Fruit fly (Drosophila melanogaster) whole organism, prepupa: ENCODE measurements around the gene CG15747.

Experiments
- Blimp-1 ChIP-seq: fragments of 200-800 bp; sonication (Bioruptor generic); optimal IDR thresholded peaks from 3 replicates; lab custom pipeline; 2017; ENCODE audit warnings: missing biosample characterization, missing genetic modification characterization, mild to moderate bottlenecking, moderate library complexity, missing genetic modification reagents
- CG10631 ChIP-seq: fragments of 200-800 bp; sonication (Bioruptor generic); optimal IDR thresholded peaks from 2 replicates; lab custom pipeline; 2016; ENCODE audit warnings: missing biosample characterization, missing genetic modification characterization
- CG10669 ChIP-seq: fragments of 200-800 bp; sonication (Bioruptor generic); optimal IDR thresholded peaks from 3 replicates; lab custom pipeline; 2018; ENCODE audit warnings: missing biosample characterization, mild to moderate bottlenecking, missing genetic modification characterization, moderate library complexity
- CG11902 ChIP-seq: fragments of 200-800 bp; sonication (Bioruptor generic); optimal IDR thresholded peaks from 3 replicates; lab custom pipeline; 2016; ENCODE audit warnings: missing biosample characterization, missing genetic modification characterization
- CG16779 ChIP-seq: fragments of 200-800 bp; sonication (Bioruptor generic); optimal IDR thresholded peaks from 3 replicates; lab custom pipeline; 2017; ENCODE audit warnings: missing biosample characterization, mild to moderate bottlenecking, missing genetic modification characterization
- CG3032 ChIP-seq: fragments of 200-800 bp; optimal IDR thresholded peaks from 2 replicates; lab custom pipeline; 2019; ENCODE audit warnings: missing biosample characterization, mild to moderate bottlenecking, missing genetic modification characterization, moderate library complexity
- CG31627 ChIP-seq: fragments of 200-800 bp; sonication (Bioruptor generic); optimal IDR thresholded peaks from 3 replicates; lab custom pipeline; 2016; ENCODE audit warnings: missing biosample characterization, missing genetic modification characterization
- CG34406 ChIP-seq: fragments of 200-800 bp; sonication (Bioruptor generic); optimal IDR thresholded peaks from 3 replicates; lab custom pipeline; 2016; ENCODE audit warnings: missing biosample characterization, missing genetic modification characterization
- CG3919 ChIP-seq: fragments of 200-800 bp; sonication (Bioruptor generic); optimal IDR thresholded peaks from 3 replicates; lab custom pipeline; 2016; ENCODE audit warnings: missing biosample characterization, missing genetic modification characterization
- CG4318 ChIP-seq: fragments of 200-800 bp; sonication (Bioruptor generic); optimal IDR thresholded peaks from 3 replicates; lab custom pipeline; 2017; ENCODE audit warnings: missing biosample characterization, mild to moderate bottlenecking, missing genetic modification characterization
- CG6163 ChIP-seq: fragments of 200-800 bp; sonication (Bioruptor generic); IDR thresholded peaks from 3 replicates; pipeline ENCODE4 v1.3.6; 2022; ENCODE audit warnings: missing biosample characterization, missing genetic modification characterization
- CG6792 ChIP-seq: fragments of 200-800 bp; sonication (Bioruptor generic); optimal IDR thresholded peaks from 3 replicates; lab custom pipeline; 2016; ENCODE audit warnings: missing biosample characterization, missing genetic modification characterization
- CG6808 ChIP-seq: fragments of 200-800 bp; sonication (Bioruptor generic); optimal IDR thresholded peaks from 3 replicates; lab custom pipeline; 2017; ENCODE audit warnings: missing biosample characterization, missing genetic modification characterization, mild to moderate bottlenecking, moderate library complexity, missing genetic modification reagents
- CG6854 ChIP-seq: fragments of 200-800 bp; sonication (Bioruptor generic); optimal IDR thresholded peaks from 2 replicates; lab custom pipeline; 2017; ENCODE audit warnings: missing biosample characterization, mild to moderate bottlenecking, missing genetic modification characterization
- CG7368 ChIP-seq: fragments of 200-800 bp; sonication (Bioruptor generic); optimal IDR thresholded peaks from 3 replicates; lab custom pipeline; 2016; ENCODE audit warnings: missing biosample characterization, missing genetic modification characterization
- CG8119 ChIP-seq: fragments of 200-800 bp; sonication (Bioruptor generic); IDR thresholded peaks from 3 replicates; pipeline ENCODE4 v1.3.6; 2022; ENCODE audit warnings: missing biosample characterization, missing genetic modification characterization
- CG9139 ChIP-seq: fragments of 200-800 bp; sonication (Bioruptor generic); optimal IDR thresholded peaks from 3 replicates; lab custom pipeline; 2017; ENCODE audit warnings: missing biosample characterization, mild to moderate bottlenecking, missing genetic modification characterization
- Eip75B ChIP-seq: fragments of 200-800 bp; sonication (Bioruptor generic); optimal IDR thresholded peaks from 3 replicates; lab custom pipeline; 2016; ENCODE audit warnings: missing biosample characterization, missing genetic modification characterization
- Eip78C ChIP-seq: fragments of 200-800 bp; sonication (Bioruptor generic); peaks from one replicate; lab custom pipeline; 2016; ENCODE audit warnings: missing biosample characterization, missing genetic modification characterization
- Eip93F ChIP-seq: fragments of 200-800 bp; sonication (Bioruptor generic); optimal IDR thresholded peaks from 2 replicates; lab custom pipeline; 2016; ENCODE audit warnings: missing biosample characterization, mild to moderate bottlenecking, missing genetic modification characterization
- Ets21C ChIP-seq: fragments of 200-800 bp; sonication (Bioruptor generic); optimal IDR thresholded peaks from 3 replicates; lab custom pipeline; 2016; ENCODE audit warnings: missing biosample characterization, missing genetic modification characterization
- Ets96B ChIP-seq: fragments of 200-800 bp; optimal IDR thresholded peaks from 2 replicates; lab custom pipeline; 2019; ENCODE audit warnings: missing biosample characterization, mild to moderate bottlenecking, missing genetic modification characterization, moderate library complexity
- Gug ChIP-seq: fragments of 200-800 bp; sonication (Bioruptor generic); IDR thresholded peaks from 2 replicates; pipeline ENCODE4 v1.3.6; 2022; ENCODE audit warnings: missing biosample characterization, missing genetic modification characterization
- Hr38 ChIP-seq: sonication (Bioruptor generic); optimal IDR thresholded peaks from 2 replicates; lab custom pipeline; 2016; ENCODE audit warnings: missing biosample characterization, missing genetic modification characterization
- Hr39 ChIP-seq: fragments of 200-800 bp; sonication (Bioruptor generic); optimal IDR thresholded peaks from 2 replicates; lab custom pipeline; 2016; ENCODE audit warnings: missing biosample characterization, missing genetic modification characterization
- Lpt ChIP-seq: fragments of 200-800 bp; sonication (Bioruptor generic); optimal IDR thresholded peaks from 3 replicates; lab custom pipeline; 2016; ENCODE audit warnings: missing biosample characterization, missing genetic modification characterization
- Smox ChIP-seq: fragments of 200-800 bp; sonication (Bioruptor generic); optimal IDR thresholded peaks from 3 replicates; lab custom pipeline; 2016; ENCODE audit warnings: missing biosample characterization, missing genetic modification characterization
- Sox102F ChIP-seq: fragments of 200-800 bp; sonication (Bioruptor generic); optimal IDR thresholded peaks from 2 replicates; lab custom pipeline; 2016; ENCODE audit warnings: missing biosample characterization, mild to moderate bottlenecking, missing genetic modification characterization
- Sox14 ChIP-seq: fragments of 200-800 bp; sonication (Bioruptor generic); optimal IDR thresholded peaks from 3 replicates; lab custom pipeline; 2016; ENCODE audit warnings: missing biosample characterization, missing genetic modification characterization
- Sox15 ChIP-seq: fragments of 200-800 bp; sonication (Bioruptor generic); optimal IDR thresholded peaks from 3 replicates; lab custom pipeline; 2016; ENCODE audit warnings: missing biosample characterization, missing genetic modification characterization
- cyc ChIP-seq: fragments of 200-800 bp; sonication (Bioruptor generic); optimal IDR thresholded peaks from 3 replicates; lab custom pipeline; 2016; ENCODE audit warnings: missing biosample characterization, missing genetic modification characterization
- dac ChIP-seq: fragments of 200-800 bp; sonication (Bioruptor generic); optimal IDR thresholded peaks from 2 replicates; lab custom pipeline; 2017; ENCODE audit warnings: missing biosample characterization, mild to moderate bottlenecking, missing genetic modification characterization
- dsx ChIP-seq: fragments of 200-800 bp; optimal IDR thresholded peaks from 3 replicates; lab custom pipeline; 2019; ENCODE audit warnings: missing biosample characterization, mild to moderate bottlenecking, missing genetic modification characterization, moderate library complexity; ENCODE audit not compliant: poor library complexity, severe bottlenecking
- esn ChIP-seq: fragments of 200-800 bp; sonication (Bioruptor generic); optimal IDR thresholded peaks from 2 replicates; lab custom pipeline; 2016; ENCODE audit warnings: missing biosample characterization, mild to moderate bottlenecking, missing genetic modification characterization, moderate library complexity
- fd59A ChIP-seq: fragments of 200-800 bp; sonication (Bioruptor generic); optimal IDR thresholded peaks from 2 replicates; lab custom pipeline; 2017; ENCODE audit warnings: missing biosample characterization, mild to moderate bottlenecking, missing genetic modification characterization, missing genetic modification reagents
- fkh ChIP-seq: fragments of 200-800 bp; sonication (Bioruptor generic); optimal IDR thresholded peaks from 3 replicates; lab custom pipeline; 2017; ENCODE audit warnings: missing biosample characterization, mild to moderate bottlenecking, missing genetic modification characterization, moderate library complexity
- lz ChIP-seq: fragments of 200-800 bp; sonication (Bioruptor generic); optimal IDR thresholded peaks from 3 replicates; lab custom pipeline; 2016; ENCODE audit warnings: missing biosample characterization, missing genetic modification characterization
- pdm3 ChIP-seq: fragments of 200-800 bp; sonication (Bioruptor generic); optimal IDR thresholded peaks from 3 replicates; lab custom pipeline; 2016; ENCODE audit warnings: missing biosample characterization, missing genetic modification characterization
- salr ChIP-seq, 2 experiments: fragments of 200-800 bp; sonication (Bioruptor generic); optimal IDR thresholded peaks; 3 replicates each; lab custom pipeline; 2016 to 2018; ENCODE audit warnings: missing biosample characterization in 2 of 2, missing genetic modification characterization in 2 of 2, mild to moderate bottlenecking in 1 of 2
- svp ChIP-seq: fragments of 200-800 bp; sonication (Bioruptor generic); peaks from one replicate; lab custom pipeline; 2016; ENCODE audit warnings: missing biosample characterization, missing genetic modification characterization
- topi ChIP-seq: fragments of 200-800 bp; sonication (Bioruptor generic); optimal IDR thresholded peaks from 3 replicates; lab custom pipeline; 2016; ENCODE audit warnings: missing biosample characterization, missing genetic modification characterization
- vri ChIP-seq: fragments of 200-800 bp; sonication (Bioruptor generic); optimal IDR thresholded peaks from 3 replicates; lab custom pipeline; 2016; ENCODE audit warnings: missing biosample characterization, mild to moderate bottlenecking, missing genetic modification characterization

Gene CG15747

dm6 chrX:13374154-13374536 is 36.0 kb downstream of the CG15747 start:
- TF ChIP-seq CG3919 (GFP tag; lab: Kevin White, UChicago), result no peak
- no peak for TF ChIP-seq dsx
- no peak for TF ChIP-seq Eip78C
- TF ChIP-seq Hr38 (GFP tag; lab: Kevin White, UChicago), result no peak
- TF ChIP-seq Sox14 (GFP tag; lab: Kevin White, UChicago), result no peak
- TF ChIP-seq Ets96B (tag; lab: Kevin White, UChicago), result no peak
- no peak for TF ChIP-seq CG8119 (GFP tag; lab: Robert Waterston, UW)
- no peak for TF ChIP-seq esn (GFP tag; lab: Kevin White, UChicago)
- no peak for TF ChIP-seq vri (GFP tag; lab: Kevin White, UChicago)
- TF ChIP-seq Gug (GFP tag; lab: Robert Waterston, UW), result no peak
- TF ChIP-seq CG6163, result no peak
- TF ChIP-seq Smox, result no peak
- no peak for TF ChIP-seq CG9139 (GFP tag; lab: Kevin White, UChicago)
- TF ChIP-seq Sox102F (GFP tag; lab: Kevin White, UChicago), result no peak
- no peak for TF ChIP-seq fkh (GFP tag; lab: Kevin White, UChicago)
- TF ChIP-seq Ets21C (GFP tag; lab: Kevin White, UChicago), result no peak
- TF ChIP-seq CG6792, result no peak
- no peak for TF ChIP-seq Sox15 (GFP tag; lab: Kevin White, UChicago)
- no peak for TF ChIP-seq CG34406 (GFP tag; lab: Kevin White, UChicago)
- no peak for TF ChIP-seq fd59A

- TF ChIP-seq Eip75B (GFP tag; lab: Kevin White, UChicago), result no peak
- no peak for TF ChIP-seq Hr38 (GFP tag; lab: Kevin White, UChicago)
- TF ChIP-seq CG6808 (GFP tag; lab: Kevin White, UChicago), result no peak
Observed at dm6 chrX:13374979-13375378, 36.9 kb downstream of the CG15747 start.

- no peak for TF ChIP-seq CG6163
- peak; percentile 66 for TF ChIP-seq svp
- TF ChIP-seq salr (GFP tag; optimal IDR thresholded peaks at IDR 0.05; lab: Kevin White, UChicago), result no peak
- TF ChIP-seq fd59A, result no peak
- TF ChIP-seq CG7368, result no peak
- TF ChIP-seq pdm3, result no peak
- TF ChIP-seq vri (GFP tag; lab: Kevin White, UChicago), result peak; percentile 15
- TF ChIP-seq fkh (GFP tag; lab: Kevin White, UChicago), result no peak
- TF ChIP-seq CG8119 (GFP tag; lab: Robert Waterston, UW), result no peak
- no peak for TF ChIP-seq Gug (GFP tag; lab: Robert Waterston, UW)
- no peak for TF ChIP-seq CG10669 (GFP tag; lab: Kevin White, UChicago)
- TF ChIP-seq CG31627 (GFP tag; lab: Kevin White, UChicago), result no peak
- no peak for TF ChIP-seq CG3919 (GFP tag; lab: Kevin White, UChicago)
- TF ChIP-seq Blimp-1 (GFP tag; lab: Kevin White, UChicago), result no peak
- no peak for TF ChIP-seq lz (GFP tag; lab: Kevin White, UChicago)
- TF ChIP-seq Eip78C, result peak; percentile 4
- TF ChIP-seq Eip75B (GFP tag; lab: Kevin White, UChicago), result no peak
- no peak for TF ChIP-seq CG4318
Observed at dm6 chrX:13375489-13375997, 37.4 kb downstream of the CG15747 start.

- TF ChIP-seq CG34406 (GFP tag; lab: Kevin White, UChicago), result peak; percentile 22
- TF ChIP-seq CG16779 (tag; lab: Kevin White, UChicago), result peak; percentile 21
- TF ChIP-seq Ets21C (GFP tag; lab: Kevin White, UChicago), result no peak
- no peak for TF ChIP-seq dsx
- peak; percentile 37 for TF ChIP-seq Smox
- TF ChIP-seq CG10669 (GFP tag; lab: Kevin White, UChicago), result peak; percentile 61
- TF ChIP-seq fd59A, result peak; percentile 32
- peak; percentile 68 for TF ChIP-seq CG6163
- TF ChIP-seq CG6854, result no peak
- TF ChIP-seq cyc (GFP tag; lab: Kevin White, UChicago), result peak; percentile 12
- no peak for TF ChIP-seq fkh (GFP tag; lab: Kevin White, UChicago)
- peak in 1 of 2 experiments; percentile 15 for TF ChIP-seq salr (GFP tag; optimal IDR thresholded peaks at IDR 0.05; lab: Kevin White, UChicago)
- TF ChIP-seq vri (GFP tag; lab: Kevin White, UChicago), result peak; percentile 16
- peak; percentile 5 for TF ChIP-seq CG6808 (GFP tag; lab: Kevin White, UChicago)
- peak; percentile 16 for TF ChIP-seq Sox15 (GFP tag; lab: Kevin White, UChicago)
- no peak for TF ChIP-seq Eip93F
- TF ChIP-seq svp, result peak; percentile 22
- TF ChIP-seq dac, result peak; percentile 14
- TF ChIP-seq CG11902, result no peak
- TF ChIP-seq CG10631 (GFP tag; lab: Kevin White, UChicago), result peak; percentile 56
- TF ChIP-seq CG8119 (GFP tag; lab: Robert Waterston, UW), result peak; percentile 44; the same call in 1 of the 3 replicates
- peak; percentile 46 for TF ChIP-seq CG3032
- TF ChIP-seq CG4318, result peak; percentile 28
- TF ChIP-seq Lpt, result peak; percentile 51
- TF ChIP-seq Hr39 (GFP tag; lab: Kevin White, UChicago), result peak; percentile 39
- peak; percentile 36 for TF ChIP-seq CG6792
- TF ChIP-seq topi (GFP tag; lab: Kevin White, UChicago), result peak; percentile 31
- TF ChIP-seq lz (GFP tag; lab: Kevin White, UChicago), result peak; percentile 13
Observed at dm6 chrX:13376520-13376919, 38.4 kb downstream of the CG15747 start.
